Worm (Caenorhabditis elegans) whole organism, L3 larva: ENCODE data around the gene ugt-49.

Source experiments
- ZK546.5 ChIP-seq: sonication (generic microtip); optimal IDR thresholded peaks from 2 replicates; lab custom pipeline; 2017; ENCODE audit warnings: missing biosample characterization, missing genetic modification characterization
- ama-1 ChIP-seq: fragments of 150-350 bp; optimal IDR thresholded peaks from 2 replicates; lab custom pipeline; 2018
- ceh-16 ChIP-seq: sonication (generic microtip); optimal IDR thresholded peaks from 2 replicates; lab custom pipeline; 2017; ENCODE audit warnings: missing biosample characterization, missing genetic modification characterization
- ceh-9 ChIP-seq: sonication (generic microtip); optimal IDR thresholded peaks from 2 replicates; lab custom pipeline; 2018; ENCODE audit warnings: missing biosample characterization, missing genetic modification characterization
- daf-12 ChIP-seq: fragments of 150-350 bp; optimal IDR thresholded peaks from 2 replicates; lab custom pipeline; 2014; ENCODE audit warnings: missing biosample characterization, missing genetic modification reagents, missing genetic modification characterization
- elt-1 ChIP-seq: fragments of 150-350 bp; optimal IDR thresholded peaks from 2 replicates; lab custom pipeline; 2014; ENCODE audit warnings: missing biosample characterization, missing genetic modification characterization
- elt-2 ChIP-seq: sonication (generic microtip); optimal IDR thresholded peaks from 2 replicates; lab custom pipeline; 2016; ENCODE audit warnings: missing genetic modification reagents, mild to moderate bottlenecking, missing genetic modification characterization, missing compliant biosample characterization
- elt-3 ChIP-seq, 3 experiments: fragments of 150-350 bp in 1 of 3; sonication (generic microtip) in 2 of 3; optimal IDR thresholded peaks; 2 replicates in 2 of 3; 4 replicates in 1 of 3; lab custom pipeline; 2014 to 2017; ENCODE audit warnings: missing biosample characterization in 3 of 3, missing genetic modification characterization in 3 of 3
- eor-1 ChIP-seq, 2 experiments: fragments of 150-350 bp; optimal IDR thresholded peaks; 2 replicates each; lab custom pipeline; 2014 to 2018; ENCODE audit warnings: missing biosample characterization in 2 of 2, missing genetic modification characterization in 2 of 2
- fkh-10 ChIP-seq: sonication (generic microtip); optimal IDR thresholded peaks from 2 replicates; lab custom pipeline; 2017; ENCODE audit warnings: missing biosample characterization, missing genetic modification reagents, missing genetic modification characterization
- fkh-2 ChIP-seq: fragments of 150-350 bp; optimal IDR thresholded peaks from 2 replicates; lab custom pipeline; 2014; ENCODE audit warnings: missing biosample characterization, missing genetic modification reagents, missing genetic modification characterization
- fos-1 ChIP-seq: fragments of 150-350 bp; optimal IDR thresholded peaks from 2 replicates; lab custom pipeline; 2014; ENCODE audit warnings: missing biosample characterization, missing genetic modification characterization
- hmg-11 ChIP-seq: sonication (generic microtip); optimal IDR thresholded peaks from 2 replicates; lab custom pipeline; 2016; ENCODE audit warnings: missing genetic modification characterization, missing compliant biosample characterization
- jun-1 ChIP-seq: fragments of 150-350 bp; optimal IDR thresholded peaks from 2 replicates; lab custom pipeline; 2014; ENCODE audit warnings: missing biosample characterization, missing genetic modification reagents, missing genetic modification characterization
- lin-15B ChIP-seq: fragments of 150-350 bp; optimal IDR thresholded peaks from 2 replicates; lab custom pipeline; 2014; ENCODE audit warnings: missing biosample characterization, missing genetic modification characterization
- lin-39 ChIP-seq: fragments of 150-350 bp; optimal IDR thresholded peaks from 2 replicates; lab custom pipeline; 2018; ENCODE audit warnings: missing biosample characterization, missing genetic modification reagents, missing genetic modification characterization
- lsy-12 ChIP-seq: sonication (generic microtip); optimal IDR thresholded peaks from 2 replicates; lab custom pipeline; 2016; ENCODE audit warnings: mild to moderate bottlenecking, missing genetic modification characterization, missing compliant biosample characterization
- mdl-1 ChIP-seq: fragments of 150-350 bp; optimal IDR thresholded peaks from 2 replicates; lab custom pipeline; 2014; ENCODE audit warnings: missing biosample characterization, missing genetic modification characterization
- mml-1 ChIP-seq: fragments of 150-350 bp; sonication (generic microtip); optimal IDR thresholded peaks from 3 replicates; lab custom pipeline; 2014; ENCODE audit warnings: missing biosample characterization, missing genetic modification characterization
- nfya-1 ChIP-seq: sonication (generic microtip); optimal IDR thresholded peaks from 2 replicates; lab custom pipeline; 2017; ENCODE audit warnings: missing genetic modification characterization, mild to moderate bottlenecking, missing compliant biosample characterization, antibody characterized with exemption, moderate library complexity; ENCODE audit not compliant: insufficient read depth
- nhr-11 ChIP-seq: fragments of 150-350 bp; optimal IDR thresholded peaks from 2 replicates; lab custom pipeline; 2014; ENCODE audit warnings: missing biosample characterization, missing genetic modification characterization
- nhr-12 ChIP-seq: fragments of 150-350 bp; optimal IDR thresholded peaks from 2 replicates; lab custom pipeline; 2014; ENCODE audit warnings: missing biosample characterization, missing genetic modification characterization
- nhr-23 ChIP-seq: fragments of 150-350 bp; optimal IDR thresholded peaks from 2 replicates; lab custom pipeline; 2014; ENCODE audit warnings: missing biosample characterization, missing genetic modification reagents, missing genetic modification characterization
- nhr-237 ChIP-seq: fragments of 150-350 bp; optimal IDR thresholded peaks from 2 replicates; lab custom pipeline; 2014; ENCODE audit warnings: missing biosample characterization, missing genetic modification characterization
- nhr-25 ChIP-seq: sonication (generic microtip); optimal IDR thresholded peaks from 2 replicates; lab custom pipeline; 2017; ENCODE audit warnings: missing biosample characterization, missing genetic modification characterization
- nhr-28 ChIP-seq: fragments of 150-350 bp; optimal IDR thresholded peaks from 2 replicates; lab custom pipeline; 2014; ENCODE audit warnings: missing biosample characterization, missing genetic modification characterization
- nhr-43 ChIP-seq: sonication (generic microtip); optimal IDR thresholded peaks from 2 replicates; lab custom pipeline; 2016; ENCODE audit warnings: mild to moderate bottlenecking, missing genetic modification characterization, missing compliant biosample characterization; ENCODE audit not compliant: poor library complexity, severe bottlenecking
- nhr-67 ChIP-seq: fragments of 150-350 bp; optimal IDR thresholded peaks from 2 replicates; lab custom pipeline; 2014; ENCODE audit warnings: missing biosample characterization, missing genetic modification characterization
- nhr-77 ChIP-seq: fragments of 150-350 bp; optimal IDR thresholded peaks from 2 replicates; lab custom pipeline; 2014; ENCODE audit warnings: missing biosample characterization, missing genetic modification characterization
- pha-4 ChIP-seq: fragments of 150-350 bp; optimal IDR thresholded peaks from 2 replicates; lab custom pipeline; 2014; ENCODE audit warnings: missing biosample characterization, missing genetic modification reagents, missing genetic modification characterization
- pqm-1 ChIP-seq: fragments of 150-350 bp; optimal IDR thresholded peaks from 2 replicates; lab custom pipeline; 2017; ENCODE audit warnings: missing biosample characterization, missing genetic modification characterization, inconsistent platforms
- sea-2 ChIP-seq: fragments of 150-350 bp; sonication (generic microtip); optimal IDR thresholded peaks from 4 replicates; lab custom pipeline; 2014; ENCODE audit warnings: missing biosample characterization, missing genetic modification reagents, missing genetic modification characterization
- skn-1 ChIP-seq: fragments of 150-350 bp; optimal IDR thresholded peaks from 2 replicates; lab custom pipeline; 2014; ENCODE audit warnings: missing biosample characterization, missing genetic modification characterization
- snpc-4 ChIP-seq: fragments of 150-350 bp; optimal IDR thresholded peaks from 2 replicates; lab custom pipeline; 2014; ENCODE audit warnings: missing biosample characterization, missing genetic modification characterization
- tbx-2 ChIP-seq: sonication (generic microtip); optimal IDR thresholded peaks from 2 replicates; lab custom pipeline; 2016; ENCODE audit warnings: mild to moderate bottlenecking, missing genetic modification characterization, missing compliant biosample characterization
- unc-62 ChIP-seq: fragments of 150-350 bp; sonication (generic microtip); optimal IDR thresholded peaks from 4 replicates; lab custom pipeline; 2014; ENCODE audit warnings: missing biosample characterization, missing genetic modification reagents, missing genetic modification characterization
- ztf-11 ChIP-seq: fragments of 150-350 bp; optimal IDR thresholded peaks from 2 replicates; lab custom pipeline; 2014; ENCODE audit warnings: missing biosample characterization, missing genetic modification characterization
- ztf-4 ChIP-seq: fragments of 150-350 bp; optimal IDR thresholded peaks from 2 replicates; lab custom pipeline; 2014; ENCODE audit warnings: missing biosample characterization, missing genetic modification characterization

Gene ugt-49

DNA sequence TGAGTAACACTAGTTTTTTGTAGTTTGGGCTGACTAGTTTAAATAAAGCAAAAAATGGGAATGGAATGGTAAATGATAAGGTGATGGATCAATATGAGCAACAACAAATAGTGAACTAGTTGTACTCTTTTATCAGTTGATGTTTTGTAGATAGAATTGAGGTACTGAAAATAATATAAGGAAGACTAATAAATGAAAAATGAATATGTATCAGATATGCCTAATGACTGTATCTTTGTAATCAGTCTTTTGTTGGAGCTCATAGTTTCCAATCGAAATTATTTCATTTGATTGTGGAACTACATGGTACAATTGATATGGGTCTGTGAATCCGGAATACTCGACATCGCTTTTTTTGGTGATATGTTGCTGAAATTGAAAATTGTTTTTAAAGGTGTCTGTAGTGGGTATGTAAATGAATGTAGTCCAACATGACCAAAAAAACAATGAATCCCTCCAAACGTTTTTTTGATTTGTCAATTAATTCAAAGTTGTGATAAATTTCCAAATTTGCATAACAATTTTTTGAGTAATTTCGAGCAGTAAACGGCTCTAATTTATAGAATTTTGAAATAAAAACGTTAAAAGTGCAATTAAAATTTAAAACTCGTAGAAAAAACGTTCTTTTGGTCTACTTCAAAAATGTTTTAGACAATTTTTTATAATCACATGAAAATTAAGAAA, 38.1 kb downstream of the ugt-49 start, which contains the start of gene F15H10.12:
Gene F15H10.12, minus strand, starts transcription at position 51 of the 684 bp plus-strand sequence.
- no peak for TF ChIP-seq eor-1 (tag; optimal IDR thresholded peaks at IDR 0.05; lab: Kevin White, UChicago)
- no peak for TF ChIP-seq nhr-25 (tag; lab: Kevin White, UChicago)
- no peak for TF ChIP-seq fkh-10
- TF ChIP-seq ama-1 (lab: Kevin White, UChicago): no peak
- no peak for TF ChIP-seq mml-1 (tag; lab: Kevin White, UChicago)
- TF ChIP-seq jun-1 (tag; lab: Kevin White, UChicago): no peak
- TF ChIP-seq snpc-4 (tag; lab: Kevin White, UChicago): no peak
- TF ChIP-seq fkh-2: no peak
- no peak for TF ChIP-seq pqm-1 (tag; lab: Kevin White, UChicago)
- no peak for TF ChIP-seq ZK546.5 (tag; lab: Kevin White, UChicago)
- no peak for TF ChIP-seq nfya-1 (tag; lab: Kevin White, UChicago)

DNA sequence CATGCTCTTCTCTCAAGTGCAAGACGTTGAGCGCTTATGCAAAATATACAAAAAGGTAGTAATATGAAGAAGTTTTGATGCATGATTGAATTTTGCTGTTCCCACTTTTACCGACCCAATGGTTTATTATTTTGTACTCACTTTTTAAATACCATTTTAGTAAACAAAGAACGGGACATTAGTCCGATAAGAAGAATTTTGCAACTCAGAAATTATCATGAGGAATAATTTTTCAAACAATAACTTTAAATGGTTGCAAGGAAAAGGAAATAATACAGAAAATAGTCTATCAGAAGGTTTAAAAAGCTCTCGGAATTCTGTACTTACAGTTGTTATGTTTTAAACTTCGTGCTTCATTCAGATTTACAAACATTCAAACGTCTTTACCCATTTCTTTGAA, 42.5 kb downstream of the ugt-49 start, which contains the start of gene F15H10.9:
Gene F15H10.9, minus strand, starts transcription at position 101 of the 400 bp plus-strand sequence.
- TF ChIP-seq unc-62 (GFP tag; lab: Kevin White, UChicago) (no peak), fkh-10 (no peak), mdl-1 (tag; lab: Kevin White, UChicago) (no peak), tbx-2 (tag; lab: Kevin White, UChicago) (no peak), nhr-237 (no peak), nhr-11 (no peak), fos-1 (tag; lab: Kevin White, UChicago) (no peak), nhr-77 (tag; lab: Kevin White, UChicago) (no peak), ztf-4 (tag; lab: Kevin White, UChicago) (no peak), elt-3 (tag; optimal IDR thresholded peaks at IDR 0.05; lab: Kevin White, UChicago) (no peak)

DNA sequence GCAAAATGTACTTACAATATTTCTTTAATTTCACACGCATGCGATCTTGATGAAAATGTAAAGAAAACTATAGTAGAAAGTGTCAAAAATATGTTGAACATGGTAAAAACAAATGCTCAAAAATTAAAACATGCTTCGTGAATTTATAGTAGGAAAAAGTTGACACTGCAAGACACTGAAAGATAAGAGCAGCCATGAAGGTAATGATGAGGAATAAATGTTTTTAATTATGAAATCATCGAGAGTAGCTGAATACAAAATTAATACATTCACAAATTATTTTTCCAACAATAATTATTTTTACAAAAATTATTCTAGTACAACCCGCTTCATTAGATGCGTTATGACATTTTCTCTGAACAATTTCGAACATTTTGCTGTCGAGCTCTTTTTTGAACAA, 44.8 kb downstream of the ugt-49 start, which contains the start of gene F15H10.10:
Gene F15H10.10, minus strand, starts transcription at position 101 of the 400 bp plus-strand sequence.
- TF ChIP-seq lin-39 (tag; lab: Kevin White, UChicago) (no peak), elt-1 (no peak), nhr-11 (no peak), sea-2 (no peak), hmg-11 (no peak), pha-4 (no peak), ceh-16 (tag; lab: Kevin White, UChicago) (no peak), nhr-67 (no peak), fkh-2 (no peak), fos-1 (tag; lab: Kevin White, UChicago) (no peak), mml-1 (tag; lab: Kevin White, UChicago) (no peak), lin-15B (tag; lab: Kevin White, UChicago) (no peak), daf-12 (tag; lab: Kevin White, UChicago) (no peak), tbx-2 (tag; lab: Kevin White, UChicago) (no peak), nhr-25 (tag; lab: Kevin White, UChicago) (no peak), nhr-23 (tag; lab: Kevin White, UChicago) (no peak)
- TF ChIP-seq, all 47 proteins: peak for 0

DNA sequence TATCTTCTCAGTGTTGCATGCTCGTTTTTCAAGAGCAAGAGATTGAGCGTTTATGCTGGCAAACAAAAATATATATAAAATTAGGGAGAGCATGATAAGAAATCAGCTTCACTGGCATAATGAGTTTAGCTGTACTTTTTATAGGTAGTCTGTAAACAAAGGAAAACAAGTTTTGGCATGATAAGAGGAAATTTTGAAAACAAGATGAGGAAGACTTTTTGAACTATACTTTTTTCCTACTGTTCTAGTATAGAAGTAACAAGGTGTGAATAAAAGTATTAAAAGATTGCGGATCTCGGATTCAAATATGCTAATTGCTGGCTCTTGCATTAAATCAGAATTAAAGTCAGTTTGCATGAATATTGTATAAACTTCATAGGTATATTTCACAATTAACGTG, 46.8 kb downstream of the ugt-49 start, which contains the start of gene F15H10.5:
Gene F15H10.5, minus strand, starts transcription at position 101 of the 400 bp plus-strand sequence.
- TF ChIP-seq jun-1 (tag; lab: Kevin White, UChicago) (no peak), pqm-1 (tag; lab: Kevin White, UChicago) (no peak), nhr-43 (tag; lab: Kevin White, UChicago) (no peak), fos-1 (tag; lab: Kevin White, UChicago) (no peak), tbx-2 (tag; lab: Kevin White, UChicago) (no peak), daf-12 (tag; lab: Kevin White, UChicago) (no peak), lsy-12 (no peak), ama-1 (lab: Kevin White, UChicago) (no peak), nhr-12 (no peak), fkh-2 (no peak), skn-1 (tag; lab: Kevin White, UChicago) (no peak), ceh-9 (tag; lab: Kevin White, UChicago) (no peak), nhr-11 (no peak), nhr-28 (tag; lab: Kevin White, UChicago) (no peak), elt-3 (tag; optimal IDR thresholded peaks at IDR 0.05; lab: Kevin White, UChicago) (no peak), ztf-11 (tag; lab: Kevin White, UChicago) (no peak), ztf-4 (tag; lab: Kevin White, UChicago) (no peak), fkh-10 (no peak), elt-2 (no peak), ceh-16 (tag; lab: Kevin White, UChicago) (no peak)
- TF ChIP-seq, all 47 proteins: peak for 0
